Fruit fly (Drosophila melanogaster): ENCODE results near the gene Targ3.

DNA sequence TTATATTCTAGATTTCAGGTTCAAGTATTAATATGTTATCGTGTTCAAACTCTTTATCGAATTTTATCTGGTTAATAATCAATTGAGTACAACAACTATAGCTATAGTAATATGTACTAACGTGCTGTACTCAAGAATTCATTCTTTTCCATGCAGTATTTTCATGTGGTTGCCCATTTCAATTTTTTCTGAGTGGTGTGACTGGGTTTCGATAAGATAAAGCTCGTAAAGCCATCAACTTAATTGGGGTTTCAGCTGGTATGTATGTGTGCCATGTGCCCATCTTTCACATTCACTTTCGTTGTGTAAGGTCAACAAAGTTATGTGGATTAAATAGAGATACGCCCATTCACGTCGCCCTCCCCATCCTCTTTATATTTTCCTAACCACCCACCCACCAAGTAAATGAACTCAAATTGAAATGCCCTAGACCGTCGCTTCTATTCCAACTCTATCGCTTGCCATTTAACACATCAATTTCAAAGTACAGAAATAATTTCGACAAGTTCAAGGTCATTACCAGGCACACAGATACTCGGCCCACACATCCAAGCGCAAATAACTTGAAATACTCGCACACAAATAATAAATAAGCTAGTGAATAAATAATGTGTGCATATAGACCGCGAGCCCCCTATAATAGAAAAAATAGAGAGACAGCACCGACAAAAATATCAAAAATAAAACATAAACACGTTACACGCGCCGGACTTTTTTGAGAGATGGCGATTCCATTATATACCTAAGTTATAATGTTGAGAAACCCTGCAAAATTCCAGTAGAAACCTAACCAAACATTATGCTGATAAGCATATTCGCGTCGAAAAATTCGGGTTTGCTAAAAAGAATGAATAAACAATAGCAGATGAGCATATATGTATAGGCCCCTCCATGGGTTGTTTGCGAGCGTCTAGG lies 8.2 kb downstream of the Targ3 start:
- TF ChIP-seq CG8478 (optimal IDR thresholded peaks at IDR 0.05) (no peak), CTCF (optimal IDR thresholded peaks at IDR 0.05) (no peak)

Measured in S2 (cell line).